Fruit fly (Drosophila melanogaster): ENCODE measurements around the gene CG31516.

The CG31516 gene

DNA sequence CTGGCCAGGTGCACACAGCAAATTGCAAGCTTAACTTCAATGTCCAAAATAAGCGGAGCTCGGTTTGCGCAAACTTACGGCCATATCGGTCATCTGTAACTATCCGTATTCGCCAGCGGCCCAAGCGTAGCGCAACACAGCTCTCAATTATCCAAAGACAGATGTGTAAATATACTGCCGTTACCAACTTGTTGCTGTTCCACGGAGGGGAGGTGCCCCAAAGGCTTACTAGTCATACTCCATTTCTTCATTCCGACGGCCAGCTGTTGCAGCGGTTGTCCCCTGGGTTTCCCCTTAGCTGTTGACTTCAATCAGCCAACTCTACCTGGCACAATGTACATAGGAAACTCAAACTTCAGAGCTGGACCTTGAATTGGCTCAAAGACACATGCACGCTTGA lies at the start of gene CG31516:
CG31516 (minus strand) TSS at position 101 of the 400 bp plus-strand sequence.
- TF ChIP-seq odd (GFP tag; optimal IDR thresholded peaks at IDR 0.05) (no peak), ara (GFP tag; IDR thresholded peaks at IDR 0.05) (no peak), gcm2 (GFP tag; optimal IDR thresholded peaks at IDR 0.05) (no peak), Dll (GFP tag; IDR thresholded peaks at IDR 0.05; ENCODE audit: partially characterized antibody) (no peak), bsh (GFP tag; optimal IDR thresholded peaks at IDR 0.05) (no peak), GATAe (GFP tag; conservative IDR thresholded peaks at IDR 0.05) (no peak), CG9797 (GFP tag; optimal IDR thresholded peaks at IDR 0.05) (no peak)

dm6 chr3R:4268339-4268738 lies 48.4 kb upstream of the CG31516 start:
- TF ChIP-seq B-H2 (GFP tag; optimal IDR thresholded peaks at IDR 0.05) (no peak), CG14860 (GFP tag; IDR thresholded peaks at IDR 0.05; ENCODE audit: partially characterized antibody) (peak; percentile 60; the same call in 2 of the 3 replicates), CG7839 (tag; optimal IDR thresholded peaks at IDR 0.05) (no peak), CG16813 (GFP tag; IDR thresholded peaks at IDR 0.05; ENCODE audit: partially characterized antibody) (peak; percentile 66), CG6791 (GFP tag; IDR thresholded peaks at IDR 0.05; ENCODE audit: partially characterized antibody) (peak; percentile 18; the same call in 1 of the 3 replicates), CG2202 (tag; optimal IDR thresholded peaks at IDR 0.05) (no peak), HLH4C (GFP tag; IDR thresholded peaks at IDR 0.05; ENCODE audit: partially characterized antibody) (peak; percentile 70; the same call in 2 of the 3 replicates), Med (GFP tag) (peak; percentile 18), CG2129 (GFP tag; IDR thresholded peaks at IDR 0.05; ENCODE audit: partially characterized antibody) (no peak), TFAM (GFP tag; optimal IDR thresholded peaks at IDR 0.05) (no peak), MBD-R2 (GFP tag; IDR thresholded peaks at IDR 0.05) (no peak), CG7963 (GFP tag; IDR thresholded peaks at IDR 0.05; ENCODE audit: partially characterized antibody) (no peak), abd-A (tag; optimal IDR thresholded peaks at IDR 0.05) (no peak), CG14667 (GFP tag; IDR thresholded peaks at IDR 0.05) (no peak), CG11085 (GFP tag; IDR thresholded peaks at IDR 0.05) (no peak), Oli (tag; optimal IDR thresholded peaks at IDR 0.05) (no peak), nerfin-2 (GFP tag; IDR thresholded peaks at IDR 0.05; ENCODE audit: partially characterized antibody) (0 out of 2 replicates have a peak, but pooled peaks have one; percentile 43), D (optimal IDR thresholded peaks at IDR 0.05) (no peak), D (GFP tag; optimal IDR thresholded peaks at IDR 0.05) (no peak), CG13123 (GFP tag; optimal IDR thresholded peaks at IDR 0.05) (no peak), vnd (GFP tag; IDR thresholded peaks at IDR 0.05; ENCODE audit: partially characterized antibody) (peak; percentile 25; the same call in 1 of the 3 replicates), HLH3B (GFP tag; IDR thresholded peaks at IDR 0.05) (no peak), Nf-YA (GFP tag; IDR thresholded peaks at IDR 0.05) (no peak), ato (GFP tag; IDR thresholded peaks at IDR 0.05; ENCODE audit: partially characterized antibody) (0 out of 2 replicates have a peak, but pooled peaks have one; percentile 28), hb (GFP tag; IDR thresholded peaks at IDR 0.05; ENCODE audit: partially characterized antibody) (no peak)

DNA sequence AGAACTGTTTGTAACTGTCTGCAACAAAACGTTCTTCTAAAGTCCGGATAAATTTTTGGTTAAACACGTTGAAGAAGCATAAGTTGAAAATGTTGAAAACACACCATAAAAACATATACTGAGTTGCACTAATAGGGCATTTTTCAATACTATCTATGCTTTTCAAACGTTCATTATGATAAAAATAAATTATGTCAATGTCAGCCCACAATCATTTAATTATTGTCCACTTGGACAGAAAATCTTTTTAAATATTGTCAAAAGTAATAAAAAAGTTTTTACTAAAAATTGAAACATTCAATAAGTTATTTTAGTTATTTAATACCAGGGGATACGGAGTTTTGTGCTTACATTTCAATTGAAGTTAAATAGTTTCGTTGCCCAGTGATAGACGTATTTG lies 46.5 kb upstream of the CG31516 start, which contains the start of gene CG1092:
CG1092 (plus strand) TSS at position 301 of the 400 bp plus-strand sequence.
- TF ChIP-seq CG32532 (GFP tag; IDR thresholded peaks at IDR 0.05) (no peak), CG13296 (GFP tag; optimal IDR thresholded peaks at IDR 0.05) (no peak), ssp (GFP tag; IDR thresholded peaks at IDR 0.05) (no peak), btn (GFP tag; optimal IDR thresholded peaks at IDR 0.05) (no peak), CG18619 (GFP tag; optimal IDR thresholded peaks at IDR 0.05) (no peak), zen2 (GFP tag; IDR thresholded peaks at IDR 0.05; ENCODE audit: partially characterized antibody) (no peak), CG4282 (GFP tag; optimal IDR thresholded peaks at IDR 0.05) (no peak), chinmo (GFP tag; IDR thresholded peaks at IDR 0.05; ENCODE audit: partially characterized antibody) (no peak)
